Worm (Caenorhabditis elegans): ENCODE results near the gene T24H10.1.
A peak's percentile ranks its signal among the peaks of the same experiment; 100 is the strongest.

Gene T24H10.1

ce11 chrII:9148079-9148478 is 48.9 kb downstream of the T24H10.1 start:
- TF ChIP-seq mef-2 (tag; optimal IDR thresholded peaks at IDR 0.05), result no peak
- no peak for TF ChIP-seq unc-86 (tag; optimal IDR thresholded peaks at IDR 0.05)
- peak in 1 of 6 experiments; percentile 64 for TF ChIP-seq elt-3 (tag; optimal IDR thresholded peaks at IDR 0.05)
- no peak for TF ChIP-seq ceh-82 (tag; optimal IDR thresholded peaks at IDR 0.05)
- no peak for TF ChIP-seq nhr-85 (tag)
- TF ChIP-seq lin-14 (GFP tag; optimal IDR thresholded peaks at IDR 0.05), result peak; percentile 19
- TF ChIP-seq C34B4.2 (tag; optimal IDR thresholded peaks at IDR 0.05), result no peak
- TF ChIP-seq dpl-1 (GFP tag; optimal IDR thresholded peaks at IDR 0.05), result no peak
- peak; percentile 77 for TF ChIP-seq blmp-1 (tag; optimal IDR thresholded peaks at IDR 0.05)
- no peak for TF ChIP-seq mdl-1 (tag; optimal IDR thresholded peaks at IDR 0.05)

All from whole organism, L1 larva.